Fruit fly (Drosophila melanogaster) whole organism, wandering third instar larva: ENCODE measurements around the gene CG4960.

Source experiments
- Abd-B ChIP-seq: fragments of >200 bp; optimal IDR thresholded peaks from 2 replicates; lab custom pipeline; 2017; ENCODE audit warnings: missing biosample characterization, missing genetic modification characterization
- CG9705 ChIP-seq: fragments of 200-800 bp; sonication (Bioruptor generic); optimal IDR thresholded peaks from 2 replicates; lab custom pipeline; 2018; ENCODE audit warnings: missing biosample characterization, mild to moderate bottlenecking, missing genetic modification characterization
- Dfd ChIP-seq: fragments of >200 bp; optimal IDR thresholded peaks from 2 replicates; lab custom pipeline; 2017; ENCODE audit warnings: missing biosample characterization, missing genetic modification characterization
- GATAd ChIP-seq: sonication (Bioruptor generic); optimal IDR thresholded peaks from 2 replicates; lab custom pipeline; 2016; ENCODE audit warnings: missing biosample characterization, missing genetic modification characterization
- HLH106 ChIP-seq: fragments of 200-800 bp; optimal IDR thresholded peaks from 3 replicates; lab custom pipeline; 2019; ENCODE audit warnings: missing biosample characterization, mild to moderate bottlenecking, missing genetic modification characterization, moderate library complexity
- Hnf4 ChIP-seq: fragments of 200-800 bp; sonication (Bioruptor generic); optimal IDR thresholded peaks from 2 replicates; lab custom pipeline; 2016; ENCODE audit warnings: missing biosample characterization, mild to moderate bottlenecking, missing genetic modification characterization
- Hr78 ChIP-seq: fragments of >200 bp; optimal IDR thresholded peaks from 2 replicates; lab custom pipeline; 2017; ENCODE audit warnings: missing biosample characterization, missing genetic modification characterization
- Hr83 ChIP-seq: fragments of 200-300 bp; sonication (Bioruptor generic); optimal IDR thresholded peaks from 2 replicates; lab custom pipeline; 2016; ENCODE audit warnings: missing biosample characterization, mild to moderate bottlenecking, missing genetic modification characterization, moderate library complexity; ENCODE audit not compliant: poor library complexity, severe bottlenecking
- Jra ChIP-seq: sonication (Bioruptor generic); optimal IDR thresholded peaks from 2 replicates; lab custom pipeline; 2016; ENCODE audit warnings: missing biosample characterization, missing genetic modification characterization
- Mio ChIP-seq: sonication (Bioruptor generic); optimal IDR thresholded peaks from 2 replicates; lab custom pipeline; 2016; ENCODE audit warnings: missing biosample characterization, missing genetic modification characterization
- Myc ChIP-seq: fragments of >200 bp; optimal IDR thresholded peaks from 2 replicates; lab custom pipeline; 2017
- Rel ChIP-seq, 2 experiments: fragments of 200-800 bp; sonication (Bioruptor generic) in 1 of 2; optimal IDR thresholded peaks; 2 replicates in 1 of 2; 3 replicates in 1 of 2; lab custom pipeline; 2016 to 2019; ENCODE audit warnings: mild to moderate bottlenecking in 2 of 2, missing biosample characterization in 2 of 2, missing genetic modification characterization in 2 of 2, moderate library complexity in 1 of 2
- Vsx2 ChIP-seq: fragments of 200-300, 225-300 bp; sonication (Bioruptor generic); optimal IDR thresholded peaks from 2 replicates; lab custom pipeline; 2018; ENCODE audit warnings: missing biosample characterization, missing genetic modification characterization; ENCODE audit not compliant: partially characterized antibody
- br ChIP-seq: fragments of 200-800 bp; sonication (Bioruptor generic); optimal IDR thresholded peaks from 2 replicates; lab custom pipeline; 2016; ENCODE audit warnings: missing biosample characterization, missing genetic modification characterization
- dl ChIP-seq, 2 experiments: fragments of 175-275, 200-275 bp in 1 of 2; fragments of 200-275 bp in 1 of 2; sonication (Bioruptor generic); optimal IDR thresholded peaks; lab custom pipeline; 2018; ENCODE audit warnings: mild to moderate bottlenecking in 2 of 2, missing biosample characterization in 2 of 2, missing genetic modification characterization in 2 of 2, moderate library complexity in 2 of 2; ENCODE audit not compliant: partially characterized antibody in 2 of 2, insufficient read depth in 1 of 2
- dmrt93B ChIP-seq: fragments of 200-800 bp; sonication (Bioruptor generic); optimal IDR thresholded peaks from 2 replicates; lab custom pipeline; 2018; ENCODE audit warnings: missing biosample characterization, mild to moderate bottlenecking, missing genetic modification characterization
- dsf ChIP-seq: sonication (Bioruptor generic); optimal IDR thresholded peaks from 2 replicates; lab custom pipeline; 2016; ENCODE audit warnings: missing biosample characterization, missing genetic modification characterization, borderline replicate concordance
- foxo ChIP-seq, 2 experiments: fragments of 200-800 bp; sonication (Bioruptor generic); optimal IDR thresholded peaks; 2 replicates in 1 of 2; 3 replicates in 1 of 2; lab custom pipeline; 2016 to 2017; ENCODE audit warnings: missing biosample characterization in 2 of 2, missing genetic modification characterization in 2 of 2
- fru ChIP-seq: fragments of 200-800 bp; sonication (Bioruptor generic); optimal IDR thresholded peaks from 3 replicates; lab custom pipeline; 2016; ENCODE audit warnings: missing biosample characterization, mild to moderate bottlenecking, missing genetic modification characterization
- h ChIP-seq: fragments of 200-800 bp; sonication (Bioruptor generic); optimal IDR thresholded peaks from 3 replicates; lab custom pipeline; 2016; ENCODE audit warnings: missing biosample characterization, mild to moderate bottlenecking, missing genetic modification characterization
- jim ChIP-seq: fragments of 175-275, 200-325 bp; sonication (Bioruptor generic); optimal IDR thresholded peaks from 2 replicates; lab custom pipeline; 2016; ENCODE audit warnings: missing biosample characterization, mild to moderate bottlenecking, missing genetic modification characterization
- lola ChIP-seq: fragments of >200 bp; optimal IDR thresholded peaks from 2 replicates; lab custom pipeline; 2017; ENCODE audit warnings: missing biosample characterization, missing genetic modification characterization
- psq ChIP-seq: fragments of 200-800 bp; sonication (Bioruptor generic); optimal IDR thresholded peaks from 3 replicates; lab custom pipeline; 2017; ENCODE audit warnings: missing biosample characterization, mild to moderate bottlenecking, missing genetic modification characterization, moderate library complexity
- rgr ChIP-seq: fragments of 200-800 bp; sonication (Bioruptor generic); optimal IDR thresholded peaks from 3 replicates; lab custom pipeline; 2016; ENCODE audit warnings: missing biosample characterization, mild to moderate bottlenecking, missing genetic modification characterization
- sage ChIP-seq: fragments of 200-800 bp; sonication (Bioruptor generic); optimal IDR thresholded peaks from 2 replicates; lab custom pipeline; 2016; ENCODE audit warnings: missing biosample characterization, mild to moderate bottlenecking, missing genetic modification characterization
- tai ChIP-seq: sonication (Bioruptor generic); optimal IDR thresholded peaks from 2 replicates; lab custom pipeline; 2016; ENCODE audit warnings: missing biosample characterization, missing genetic modification characterization
- usp ChIP-seq: fragments of >200 bp; optimal IDR thresholded peaks from 2 replicates; lab custom pipeline; 2017; ENCODE audit warnings: missing biosample characterization, missing genetic modification characterization

Gene CG4960

dm6 chr3R:25815179-25815578, 28.1 kb upstream of the CG4960 start, which contains the start of gene CG14354:
Gene CG14354, plus strand, starts transcription at chr3R:25815479.
- TF ChIP-seq Hnf4 (GFP tag; lab: Kevin White, UChicago) = no peak
- no peak for TF ChIP-seq GATAd (GFP tag; lab: Kevin White, UChicago)
- no peak for TF ChIP-seq usp (GFP tag; lab: Kevin White, UChicago)
- TF ChIP-seq dmrt93B = no peak
- TF ChIP-seq jim (GFP tag; lab: Kevin White, UChicago) = no peak
- TF ChIP-seq CG9705 (GFP tag; lab: Kevin White, UChicago) = no peak
- no peak for TF ChIP-seq rgr (GFP tag; lab: Kevin White, UChicago)
- no peak for TF ChIP-seq h (GFP tag; lab: Kevin White, UChicago)
- no peak for TF ChIP-seq Hr78 (GFP tag; lab: Kevin White, UChicago)
- TF ChIP-seq Hr83 (GFP tag; lab: Kevin White, UChicago) = no peak
- no peak for TF ChIP-seq Mio (GFP tag; lab: Kevin White, UChicago)
- no peak for TF ChIP-seq fru (GFP tag; lab: Kevin White, UChicago)
- no peak for TF ChIP-seq HLH106 (tag; lab: Kevin White, UChicago)
- no peak for TF ChIP-seq dl (GFP tag; optimal IDR thresholded peaks at IDR 0.05; lab: Kevin White, UChicago; ENCODE audit: insufficient read depth in 1 of 2, partially characterized antibody in 2 of 2)
- TF ChIP-seq lola (GFP tag; lab: Kevin White, UChicago) = no peak
- TF ChIP-seq br (GFP tag; lab: Kevin White, UChicago) = no peak
- no peak for TF ChIP-seq Rel (GFP tag; optimal IDR thresholded peaks at IDR 0.05; lab: Kevin White, UChicago)
- no peak for TF ChIP-seq Rel (tag; optimal IDR thresholded peaks at IDR 0.05; lab: Kevin White, UChicago)
- TF ChIP-seq tai (GFP tag; lab: Kevin White, UChicago) = no peak
- no peak for TF ChIP-seq sage (GFP tag; lab: Kevin White, UChicago)

DNA sequence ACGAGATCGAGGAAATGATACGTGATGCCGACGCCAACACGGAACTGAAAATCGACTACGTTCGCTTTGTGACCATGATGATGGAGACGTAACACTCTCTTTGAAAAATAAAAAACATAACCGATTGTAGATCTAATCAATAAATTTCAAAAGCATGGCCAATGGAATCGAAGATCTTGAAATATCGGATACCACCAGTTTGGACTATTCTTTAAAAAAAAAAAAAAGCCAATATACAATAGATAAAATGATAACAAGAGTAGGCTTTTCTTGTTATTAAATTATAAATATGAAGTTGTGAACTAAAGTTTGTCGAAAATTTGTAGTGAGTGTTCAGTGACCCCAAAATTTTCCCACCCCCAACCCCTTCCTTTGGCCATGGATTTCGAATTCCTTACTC, 24.5 kb upstream of the CG4960 start, which contains the start of the genes Acam and CG17770:
Gene Acam, plus strand, starts transcription at position 301 of the 400 bp plus-strand sequence.
Gene CG17770, plus strand, starts transcription at position 301 of the 400 bp plus-strand sequence.
- TF ChIP-seq tai (GFP tag; lab: Kevin White, UChicago) (no peak), dl (GFP tag; optimal IDR thresholded peaks at IDR 0.05; lab: Kevin White, UChicago; ENCODE audit: insufficient read depth in 1 of 2, partially characterized antibody in 2 of 2) (no peak), Vsx2 (GFP tag; lab: Kevin White, UChicago) (no peak), Hr83 (GFP tag; lab: Kevin White, UChicago) (no peak), sage (GFP tag; lab: Kevin White, UChicago) (no peak), Myc (no peak), GATAd (GFP tag; lab: Kevin White, UChicago) (no peak), Hr78 (GFP tag; lab: Kevin White, UChicago) (no peak), jim (GFP tag; lab: Kevin White, UChicago) (no peak), dmrt93B (no peak), Abd-B (GFP tag; lab: Kevin White, UChicago) (no peak)

- no peak for TF ChIP-seq tai (GFP tag; lab: Kevin White, UChicago)
- no peak for TF ChIP-seq Abd-B (GFP tag; lab: Kevin White, UChicago)
These were observed 23.7 kb upstream of the CG4960 start, which contains the start of gene CG5024 for dm6 chr3R:25810796-25811195. Gene CG5024, plus strand, starts transcription at chr3R:25811096.

DNA sequence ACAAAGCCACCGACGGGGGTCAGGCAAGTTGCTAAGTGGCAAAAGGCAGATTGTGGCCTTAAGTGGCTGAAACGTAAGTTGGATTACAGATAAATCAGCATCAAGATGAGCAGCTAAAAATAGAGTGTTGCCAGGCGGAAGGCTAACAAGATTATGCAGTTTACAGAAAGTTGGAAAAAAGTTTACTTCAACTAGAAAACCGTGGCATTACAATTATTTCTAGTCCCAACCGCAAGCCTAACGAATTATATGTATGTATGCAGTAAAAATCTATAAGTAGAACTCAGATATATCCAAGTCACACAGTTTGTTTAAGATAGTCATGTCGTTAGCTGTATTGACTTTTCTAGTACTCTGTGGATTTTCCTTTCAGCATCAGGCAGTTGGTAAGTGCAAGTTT, 19.0 kb upstream of the CG4960 start, which contains the start of gene BG642167:
Gene BG642167, plus strand, starts transcription at position 301 of the 400 bp plus-strand sequence.
- no peak for TF ChIP-seq br (GFP tag; lab: Kevin White, UChicago)
- TF ChIP-seq Dfd (GFP tag; lab: Kevin White, UChicago) = no peak
- TF ChIP-seq foxo (GFP tag; optimal IDR thresholded peaks at IDR 0.05; lab: Kevin White, UChicago) = no peak
- TF ChIP-seq HLH106 (tag; lab: Kevin White, UChicago) = no peak
- no peak for TF ChIP-seq sage (GFP tag; lab: Kevin White, UChicago)
- no peak for TF ChIP-seq dsf (GFP tag; lab: Kevin White, UChicago)
- no peak for TF ChIP-seq Vsx2 (GFP tag; lab: Kevin White, UChicago)
- no peak for TF ChIP-seq jim (GFP tag; lab: Kevin White, UChicago)
- no peak for TF ChIP-seq Jra (GFP tag; lab: Kevin White, UChicago)
- TF ChIP-seq, all 38 proteins: peak for 0

dm6 chr3R:25791807-25792206, 4.7 kb upstream of the CG4960 start:
- no peak for TF ChIP-seq Mio (GFP tag; lab: Kevin White, UChicago)
- no peak for TF ChIP-seq Abd-B (GFP tag; lab: Kevin White, UChicago)
- no peak for TF ChIP-seq Dfd (GFP tag; lab: Kevin White, UChicago)
- TF ChIP-seq psq (GFP tag; lab: Kevin White, UChicago) = no peak
- TF ChIP-seq tai (GFP tag; lab: Kevin White, UChicago) = no peak
